Worm (Caenorhabditis elegans) whole organism, midembryonic: Measurements from ENCODE around the gene H04D03.6.

Source experiments
- T22C8.4 ChIP-seq: fragments of 200-800 bp; sonication (Bioruptor generic); IDR thresholded peaks from 2 replicates; pipeline ENCODE4 v1.3.6; 2022; ENCODE audit warnings: missing genetic modification characterization, missing compliant biosample characterization
- cog-1 ChIP-seq: sonication (generic microtip); optimal IDR thresholded peaks from 2 replicates; lab custom pipeline; 2016; ENCODE audit warnings: missing genetic modification characterization, missing compliant biosample characterization
- flt-1 ChIP-seq: fragments of 200-800 bp; sonication (Bioruptor generic); IDR thresholded peaks from 2 replicates; pipeline ENCODE4 v1.3.6; 2022; ENCODE audit warnings: missing genetic modification characterization, missing compliant biosample characterization
- klf-2 ChIP-seq: fragments of 200-800 bp; sonication (Bioruptor generic); conservative IDR thresholded peaks from 2 replicates; pipeline ENCODE4 v1.3.6; 2022; ENCODE audit warnings: missing genetic modification reagents, missing genetic modification characterization, missing compliant biosample characterization
- ref-1 ChIP-seq: fragments of 200-800 bp; sonication (Bioruptor generic); conservative IDR thresholded peaks from 2 replicates; pipeline ENCODE4 v1.3.6; 2022; ENCODE audit warnings: missing genetic modification reagents, missing genetic modification characterization, missing compliant biosample characterization
- tab-1 ChIP-seq: fragments of 200-800 bp; sonication (Bioruptor generic); IDR thresholded peaks from 2 replicates; pipeline ENCODE4 v1.3.6; 2022; ENCODE audit warnings: missing genetic modification characterization, missing compliant biosample characterization
- ztf-23 ChIP-seq: fragments of 200-800 bp; sonication (Bioruptor generic); IDR thresholded peaks from 2 replicates; pipeline ENCODE4 v1.3.6; 2022; ENCODE audit warnings: missing genetic modification reagents, missing genetic modification characterization, missing compliant biosample characterization
- ztf-29 ChIP-seq: fragments of 200-800 bp; sonication (Bioruptor generic); IDR thresholded peaks from 2 replicates; pipeline ENCODE4 v1.3.6; 2022; ENCODE audit warnings: missing genetic modification reagents, missing genetic modification characterization, missing compliant biosample characterization

- TF ChIP-seq klf-2 (GFP tag; lab: Robert Waterston, UW) (no peak), T22C8.4 (GFP tag; lab: Robert Waterston, UW) (no peak), flt-1 (GFP tag; lab: Robert Waterston, UW) (no peak), tab-1 (GFP tag; lab: Robert Waterston, UW) (no peak), cog-1 (tag; lab: Kevin White, UChicago) (no peak), ztf-29 (GFP tag; lab: Robert Waterston, UW) (no peak), ztf-23 (GFP tag; lab: Robert Waterston, UW) (no peak), ref-1 (no peak)
Observed at ce11 chrIII:10415822-10416221, 22.9 kb downstream of the H04D03.6 start, which contains the start of gene ymel-1.
